Fruit fly (Drosophila melanogaster) S2 (cell line): ENCODE measurements around the gene Vm26Ab.

Experiments used
- CG8478 ChIP-seq: fragments of >200 bp; optimal IDR thresholded peaks from 2 replicates; lab custom pipeline; 2018
- CTCF ChIP-seq, 2 experiments: fragments of >200 bp; optimal IDR thresholded peaks; 2 replicates each; lab custom pipeline; 2018

- TF ChIP-seq CG8478 (lab: Kevin White, UChicago) (no peak), CTCF (optimal IDR thresholded peaks at IDR 0.05; lab: Kevin White, UChicago) (no peak)
Measured at dm6 chr2L:5958581-5959177, 1.9 kb downstream of the Vm26Ab start, which contains the start of gene Vm26Ac.
